Worm (Caenorhabditis elegans) whole organism, L2 larva: ENCODE data around the gene zhit-3.

Experiments
- dmd-4 ChIP-seq: sonication (generic microtip); optimal IDR thresholded peaks from 2 replicates; lab custom pipeline; 2017; ENCODE audit warnings: missing biosample characterization, missing genetic modification characterization
- fos-1 ChIP-seq: fragments of 150-350 bp; optimal IDR thresholded peaks from 2 replicates; lab custom pipeline; 2014; ENCODE audit warnings: missing biosample characterization, missing genetic modification characterization
- lin-39 ChIP-seq: fragments of 150-350 bp; optimal IDR thresholded peaks from 2 replicates; lab custom pipeline; 2014; ENCODE audit warnings: missing biosample characterization, missing genetic modification reagents, missing genetic modification characterization
- mdl-1 ChIP-seq, 2 experiments: fragments of 150-350 bp in 1 of 2; sonication (generic microtip) in 1 of 2; optimal IDR thresholded peaks; 2 replicates each; lab custom pipeline; 2017; ENCODE audit warnings: missing biosample characterization in 2 of 2, missing genetic modification characterization in 2 of 2
- skn-1 ChIP-seq: sonication (generic microtip); optimal IDR thresholded peaks from 2 replicates; lab custom pipeline; 2017; ENCODE audit warnings: missing biosample characterization, missing genetic modification characterization
- sma-9 ChIP-seq, 2 experiments: fragments of 150-350 bp in 1 of 2; sonication (generic microtip) in 1 of 2; optimal IDR thresholded peaks; 2 replicates each; lab custom pipeline; 2014 to 2016; ENCODE audit warnings: missing genetic modification characterization in 2 of 2, mild to moderate bottlenecking in 1 of 2, missing biosample characterization in 1 of 2, missing compliant biosample characterization in 1 of 2, missing genetic modification reagents in 1 of 2, moderate library complexity in 1 of 2
- snpc-4 ChIP-seq: fragments of 150-350 bp; optimal IDR thresholded peaks from 2 replicates; lab custom pipeline; 2014; ENCODE audit warnings: missing biosample characterization, missing genetic modification characterization

- no peak for TF ChIP-seq skn-1
- no peak for TF ChIP-seq dmd-4 (tag; lab: Kevin White, UChicago)
- TF ChIP-seq fos-1: no peak
- no peak for TF ChIP-seq snpc-4 (tag; lab: Kevin White, UChicago)
- no peak for TF ChIP-seq lin-39 (tag; lab: Kevin White, UChicago)
- no peak for TF ChIP-seq mdl-1 (tag; optimal IDR thresholded peaks at IDR 0.05; lab: Kevin White, UChicago)
- no peak for TF ChIP-seq sma-9 (GFP tag; optimal IDR thresholded peaks at IDR 0.05; lab: Kevin White, UChicago)
- no peak for TF ChIP-seq sma-9 (tag; optimal IDR thresholded peaks at IDR 0.05; lab: Kevin White, UChicago)
Observed at ce11 chrV:10183810-10184209, 28.1 kb downstream of the zhit-3 start.
